Fruit fly (Drosophila melanogaster) whole organism, embryonic: Measurements from ENCODE around the gene Pex10.

Experiments used
- Asciz ChIP-seq: fragments of 200-800 bp; sonication (Bioruptor generic); optimal IDR thresholded peaks from 2 replicates; lab custom pipeline; 2017; ENCODE audit warnings: missing biosample characterization, mild to moderate bottlenecking, missing genetic modification characterization, missing genetic modification reagents
- B-H2 ChIP-seq: fragments of 200-800 bp; sonication (Bioruptor generic); optimal IDR thresholded peaks from 2 replicates; lab custom pipeline; 2018; ENCODE audit warnings: missing biosample characterization, mild to moderate bottlenecking, missing genetic modification characterization
- Blimp-1 ChIP-seq: fragments of 200-800 bp; sonication (Bioruptor generic); optimal IDR thresholded peaks from 3 replicates; lab custom pipeline; 2018; ENCODE audit warnings: missing biosample characterization, missing genetic modification characterization, mild to moderate bottlenecking, moderate library complexity, missing genetic modification reagents
- CG12219 ChIP-seq: fragments of 200-800 bp; sonication (Bioruptor generic); optimal IDR thresholded peaks from 3 replicates; lab custom pipeline; 2018; ENCODE audit warnings: missing biosample characterization, mild to moderate bottlenecking, missing genetic modification characterization
- CG12299 ChIP-seq: fragments of 200-800 bp; sonication (Bioruptor generic); optimal IDR thresholded peaks from 2 replicates; lab custom pipeline; 2018; ENCODE audit warnings: missing biosample characterization, mild to moderate bottlenecking, missing genetic modification characterization
- CG13287 ChIP-seq: fragments of 200-800 bp; sonication (Bioruptor generic); IDR thresholded peaks from 2 replicates; pipeline ENCODE4 v1.3.6; 2022; ENCODE audit warnings: missing biosample characterization, missing genetic modification characterization; ENCODE audit not compliant: partially characterized antibody
- CG14441 ChIP-seq: fragments of 200-800 bp; sonication (Bioruptor generic); IDR thresholded peaks from 2 replicates; pipeline ENCODE4 v1.3.6; 2022; ENCODE audit warnings: missing biosample characterization, missing genetic modification characterization
- CG14965 ChIP-seq: fragments of 200-800 bp; sonication (Bioruptor generic); optimal IDR thresholded peaks from 2 replicates; lab custom pipeline; 2016; ENCODE audit warnings: missing biosample characterization, missing genetic modification characterization, borderline replicate concordance
- CG15514 ChIP-seq: fragments of 200-800 bp; sonication (Bioruptor generic); optimal IDR thresholded peaks from 3 replicates; lab custom pipeline; 2017; ENCODE audit warnings: missing biosample characterization, missing genetic modification characterization, mild to moderate bottlenecking, moderate library complexity, missing genetic modification reagents
- CG1602 ChIP-seq: fragments of 200-800 bp; sonication (Bioruptor generic); optimal IDR thresholded peaks from 3 replicates; lab custom pipeline; 2016; ENCODE audit warnings: missing biosample characterization, missing genetic modification characterization
- CG16813 ChIP-seq: fragments of 200-800 bp; sonication (Bioruptor generic); IDR thresholded peaks from 3 replicates; pipeline ENCODE4 v1.3.6; 2022; ENCODE audit warnings: missing biosample characterization, missing genetic modification characterization; ENCODE audit not compliant: partially characterized antibody
- CG17612 ChIP-seq: fragments of 200-800 bp; sonication (Bioruptor generic); IDR thresholded peaks from 2 replicates; pipeline ENCODE4 v1.3.6; 2022; ENCODE audit warnings: missing biosample characterization, missing genetic modification characterization
- CG2116 ChIP-seq: fragments of 200-800 bp; sonication (Bioruptor generic); optimal IDR thresholded peaks from 3 replicates; lab custom pipeline; 2018; ENCODE audit warnings: missing biosample characterization, mild to moderate bottlenecking, missing genetic modification characterization
- CG2129 ChIP-seq: fragments of 200-800 bp; sonication (Bioruptor generic); IDR thresholded peaks from 2 replicates; pipeline ENCODE4 v1.3.6; 2022; ENCODE audit warnings: missing biosample characterization, missing genetic modification characterization; ENCODE audit not compliant: partially characterized antibody
- CG3065 ChIP-seq: fragments of 200-800 bp; sonication (Bioruptor generic); optimal IDR thresholded peaks from 2 replicates; lab custom pipeline; 2016; ENCODE audit warnings: missing biosample characterization, missing genetic modification characterization
- CG31224 ChIP-seq: fragments of 200-800 bp; sonication (Bioruptor generic); IDR thresholded peaks from 2 replicates; pipeline ENCODE4 v1.3.6; 2022; ENCODE audit warnings: missing biosample characterization, missing genetic modification characterization
- CG3163 ChIP-seq: fragments of 200-800 bp; sonication (Bioruptor generic); optimal IDR thresholded peaks from 3 replicates; lab custom pipeline; 2016; ENCODE audit warnings: missing biosample characterization, missing genetic modification characterization
- CG33557 ChIP-seq: fragments of 200-800 bp; sonication (Bioruptor generic); optimal IDR thresholded peaks from 2 replicates; lab custom pipeline; 2019; ENCODE audit warnings: missing biosample characterization, mild to moderate bottlenecking, missing genetic modification characterization, moderate library complexity
- CG34422 ChIP-seq: fragments of 200-800 bp; sonication (Bioruptor generic); IDR thresholded peaks from 3 replicates; pipeline ENCODE4 v1.3.6; 2022; ENCODE audit warnings: missing biosample characterization, missing genetic modification characterization
- CG4328 ChIP-seq: fragments of 200-800 bp; sonication (Bioruptor generic); optimal IDR thresholded peaks from 3 replicates; lab custom pipeline; 2017; ENCODE audit warnings: missing biosample characterization, missing genetic modification reagents, missing genetic modification characterization
- CG6175 ChIP-seq: fragments of 200-800 bp; sonication (Bioruptor generic); IDR thresholded peaks from 3 replicates; pipeline ENCODE4 v1.3.6; 2022; ENCODE audit warnings: missing biosample characterization, missing genetic modification characterization
- CG6854 ChIP-seq: fragments of 200-800 bp; sonication (Bioruptor generic); optimal IDR thresholded peaks from 3 replicates; lab custom pipeline; 2017; ENCODE audit warnings: missing biosample characterization, mild to moderate bottlenecking, missing genetic modification characterization
- CG7745 ChIP-seq: fragments of 200-800 bp; sonication (Bioruptor generic); optimal IDR thresholded peaks from 2 replicates; lab custom pipeline; 2018; ENCODE audit warnings: missing biosample characterization, mild to moderate bottlenecking, missing genetic modification characterization, moderate library complexity
- CG9727 ChIP-seq: fragments of 200-800 bp; sonication (Bioruptor generic); optimal IDR thresholded peaks from 3 replicates; lab custom pipeline; 2017; ENCODE audit warnings: missing biosample characterization, mild to moderate bottlenecking, missing genetic modification characterization
- CTCF ChIP-seq: fragments of 200-800 bp; sonication (Bioruptor generic); optimal IDR thresholded peaks from 2 replicates; lab custom pipeline; 2017; ENCODE audit warnings: missing biosample characterization, mild to moderate bottlenecking, missing genetic modification characterization, moderate library complexity
- Camta ChIP-seq: fragments of 200-800 bp; sonication (Bioruptor generic); optimal IDR thresholded peaks from 2 replicates; lab custom pipeline; 2016; ENCODE audit warnings: missing biosample characterization, missing genetic modification characterization
- Dad ChIP-seq: fragments of 200-800 bp; sonication (Bioruptor generic); optimal IDR thresholded peaks from 3 replicates; lab custom pipeline; 2016; ENCODE audit warnings: missing biosample characterization, missing genetic modification characterization
- Dek ChIP-seq: fragments of 200-800 bp; sonication (Bioruptor generic); optimal IDR thresholded peaks from 3 replicates; lab custom pipeline; 2019; ENCODE audit warnings: missing biosample characterization, mild to moderate bottlenecking, missing genetic modification characterization, moderate library complexity
- E2f1 ChIP-seq: fragments of 200-800 bp; sonication (Bioruptor generic); IDR thresholded peaks from 2 replicates; pipeline ENCODE4 v1.3.6; 2022; ENCODE audit warnings: missing biosample characterization, missing genetic modification characterization
- GATAe ChIP-seq: fragments of 200-800 bp; sonication (Bioruptor generic); conservative IDR thresholded peaks from 2 replicates; pipeline ENCODE4 v1.3.6; 2022; ENCODE audit warnings: missing biosample characterization, missing genetic modification characterization
- Hey ChIP-seq: fragments of 200-800 bp; sonication (Bioruptor generic); optimal IDR thresholded peaks from 3 replicates; lab custom pipeline; 2018; ENCODE audit warnings: missing biosample characterization, mild to moderate bottlenecking, missing genetic modification characterization
- Jarid2 ChIP-seq: fragments of 200-800 bp; sonication (Bioruptor generic); optimal IDR thresholded peaks from 3 replicates; lab custom pipeline; 2017; ENCODE audit warnings: mild to moderate bottlenecking, missing biosample characterization, missing genetic modification reagents, missing genetic modification characterization
- Meics ChIP-seq: fragments of 200-800 bp; sonication (Bioruptor generic); optimal IDR thresholded peaks from 2 replicates; lab custom pipeline; 2017; ENCODE audit warnings: missing biosample characterization, mild to moderate bottlenecking, missing genetic modification characterization
- Sry-β ChIP-seq: fragments of 200-800 bp; sonication (Bioruptor generic); optimal IDR thresholded peaks from 2 replicates; lab custom pipeline; 2018; ENCODE audit warnings: missing biosample characterization, mild to moderate bottlenecking, missing genetic modification characterization, moderate library complexity
- Ssrp ChIP-seq: fragments of 200-800 bp; sonication (Bioruptor generic); optimal IDR thresholded peaks from 2 replicates; lab custom pipeline; 2018; ENCODE audit warnings: missing biosample characterization, mild to moderate bottlenecking, missing genetic modification characterization, moderate library complexity
- abd-A ChIP-seq: fragments of 200-800 bp; sonication (Bioruptor generic); optimal IDR thresholded peaks from 3 replicates; lab custom pipeline; 2019; ENCODE audit warnings: missing biosample characterization, mild to moderate bottlenecking, missing genetic modification characterization, moderate library complexity
- bcd ChIP-seq: fragments of 200-800 bp; sonication (Bioruptor generic); optimal IDR thresholded peaks from 2 replicates; lab custom pipeline; 2017; ENCODE audit warnings: missing biosample characterization, mild to moderate bottlenecking, missing genetic modification characterization
- bowl ChIP-seq: fragments of 200-800 bp; sonication (Bioruptor generic); IDR thresholded peaks from 2 replicates; pipeline ENCODE4 v1.3.6; 2022; ENCODE audit warnings: missing biosample characterization, missing genetic modification characterization
- corto ChIP-seq: fragments of 200-800 bp; sonication (Bioruptor generic); optimal IDR thresholded peaks from 2 replicates; lab custom pipeline; 2016; ENCODE audit warnings: missing biosample characterization, mild to moderate bottlenecking, missing genetic modification characterization, moderate library complexity
- dan ChIP-seq: fragments of 200-800 bp; sonication (Bioruptor generic); IDR thresholded peaks from 2 replicates; pipeline ENCODE4 v1.3.6; 2022; ENCODE audit warnings: missing biosample characterization, missing genetic modification characterization
- fd102C ChIP-seq: fragments of 200-800 bp; sonication (Bioruptor generic); optimal IDR thresholded peaks from 2 replicates; lab custom pipeline; 2018; ENCODE audit warnings: missing biosample characterization, mild to moderate bottlenecking, missing genetic modification characterization, moderate library complexity
- gcm2 ChIP-seq: fragments of 200-800 bp; sonication (Bioruptor generic); optimal IDR thresholded peaks from 2 replicates; lab custom pipeline; 2016; ENCODE audit warnings: missing biosample characterization, missing genetic modification characterization
- gfzf ChIP-seq: fragments of 200-800 bp; sonication (Bioruptor generic); optimal IDR thresholded peaks from 2 replicates; lab custom pipeline; 2016; ENCODE audit warnings: missing biosample characterization, mild to moderate bottlenecking, missing genetic modification characterization, moderate library complexity
- ham ChIP-seq: fragments of 200-800 bp; sonication (Bioruptor generic); IDR thresholded peaks from 2 replicates; pipeline ENCODE4 v1.3.6; 2022; ENCODE audit warnings: missing biosample characterization, missing genetic modification characterization
- hth ChIP-seq: fragments of >200 bp; optimal IDR thresholded peaks from 2 replicates; lab custom pipeline; 2017; ENCODE audit warnings: inconsistent platforms
- lola ChIP-seq, 3 experiments: fragments of >200 bp in 2 of 3; fragments of 200-800 bp in 1 of 3; sonication (Bioruptor generic) in 1 of 3; optimal IDR thresholded peaks; 2 replicates each; lab custom pipeline; 2017 to 2019; ENCODE audit warnings: missing biosample characterization in 3 of 3, missing genetic modification characterization in 3 of 3, mild to moderate bottlenecking in 1 of 3, moderate library complexity in 1 of 3
- mam ChIP-seq: fragments of 200-800 bp; sonication (Bioruptor generic); optimal IDR thresholded peaks from 3 replicates; lab custom pipeline; 2016; ENCODE audit warnings: missing biosample characterization, missing genetic modification characterization
- oc ChIP-seq: fragments of 200-800 bp; sonication (Bioruptor generic); optimal IDR thresholded peaks from 2 replicates; lab custom pipeline; 2018; ENCODE audit warnings: missing biosample characterization, mild to moderate bottlenecking, missing genetic modification characterization, moderate library complexity
- pnt ChIP-seq: fragments of 200-800 bp; sonication (Bioruptor generic); optimal IDR thresholded peaks from 3 replicates; lab custom pipeline; 2016; ENCODE audit warnings: missing biosample characterization, missing genetic modification characterization
- yki ChIP-seq: fragments of >200 bp; optimal IDR thresholded peaks from 3 replicates; lab custom pipeline; 2018

Pex10 gene

dm6 chr3L:1515820-1516540 is 42.0 kb upstream of the Pex10 start (continued):
- TF ChIP-seq Camta (GFP tag; lab: Kevin White, UChicago) (peak; percentile 60), E2f1 (GFP tag; lab: Robert Waterston, UW) (0 out of 2 replicates have a peak, but pooled peaks have one; percentile 25), CG2129 (GFP tag; lab: Robert Waterston, UW) (no peak), CG16813 (GFP tag; lab: Robert Waterston, UW) (no peak), CG14441 (GFP tag; lab: Robert Waterston, UW) (no peak; the same call in 1 of the 2 replicates), Dek (tag; lab: Kevin White, UChicago) (peak; percentile 47), CG3163 (peak; percentile 25), ham (GFP tag; lab: Robert Waterston, UW) (no peak), Meics (peak; percentile 18), yki (lab: Kevin White, UChicago) (no peak), Dad (GFP tag; lab: Kevin White, UChicago) (peak; percentile 60), corto (GFP tag; lab: Kevin White, UChicago) (no peak), CTCF (GFP tag; lab: Kevin White, UChicago) (peak; percentile 25), GATAe (GFP tag; lab: Robert Waterston, UW) (no peak), B-H2 (GFP tag; lab: Kevin White, UChicago) (no peak), oc (tag; lab: Kevin White, UChicago) (peak; percentile 77), fd102C (GFP tag; lab: Kevin White, UChicago) (no peak), Jarid2 (GFP tag; lab: Kevin White, UChicago) (peak; percentile 8), CG1602 (GFP tag; lab: Kevin White, UChicago) (peak; percentile 53), gcm2 (GFP tag; lab: Kevin White, UChicago) (peak; percentile 28), CG33557 (peak; percentile 79), gfzf (GFP tag; lab: Kevin White, UChicago) (peak; percentile 13), CG6854 (GFP tag; lab: Kevin White, UChicago) (no peak), pnt (GFP tag; lab: Kevin White, UChicago) (peak; percentile 56), CG17612 (GFP tag; lab: Robert Waterston, UW) (no peak), CG34422 (GFP tag; lab: Robert Waterston, UW) (peak; percentile 57; the same call in 1 of the 3 replicates), CG4328 (GFP tag; lab: Kevin White, UChicago) (peak; percentile 26), mam (GFP tag; lab: Kevin White, UChicago) (peak; percentile 59), CG3065 (GFP tag; lab: Kevin White, UChicago) (no peak), Asciz (GFP tag; lab: Kevin White, UChicago) (peak; percentile 76), CG14965 (GFP tag; lab: Kevin White, UChicago) (no peak), Sry-β (no peak), CG6175 (GFP tag; lab: Robert Waterston, UW) (no peak), bowl (GFP tag; lab: Robert Waterston, UW) (no peak), lola (GFP tag; optimal IDR thresholded peaks at IDR 0.05; lab: Kevin White, UChicago) (peak in 1 of 3 experiments; percentile 84), CG12299 (tag; lab: Kevin White, UChicago) (peak; percentile 56), CG2116 (GFP tag; lab: Kevin White, UChicago) (peak; percentile 34), dan (no peak), hth (lab: Kevin White, UChicago) (no peak), Ssrp (tag; lab: Kevin White, UChicago) (peak; percentile 81), CG13287 (GFP tag; lab: Robert Waterston, UW) (no peak), Hey (tag; lab: Kevin White, UChicago) (no peak), CG12219 (GFP tag; lab: Kevin White, UChicago) (peak; percentile 68), bcd (GFP tag; lab: Kevin White, UChicago) (peak; percentile 60), CG31224 (no peak), abd-A (tag; lab: Kevin White, UChicago) (no peak), CG9727 (GFP tag; lab: Kevin White, UChicago) (peak; percentile 61), Blimp-1 (peak; percentile 78), CG7745 (no peak), CG15514 (GFP tag; lab: Kevin White, UChicago) (no peak)
